Worm (Caenorhabditis elegans): ENCODE measurements around the gene nars-2.

Gene nars-2

DNA sequence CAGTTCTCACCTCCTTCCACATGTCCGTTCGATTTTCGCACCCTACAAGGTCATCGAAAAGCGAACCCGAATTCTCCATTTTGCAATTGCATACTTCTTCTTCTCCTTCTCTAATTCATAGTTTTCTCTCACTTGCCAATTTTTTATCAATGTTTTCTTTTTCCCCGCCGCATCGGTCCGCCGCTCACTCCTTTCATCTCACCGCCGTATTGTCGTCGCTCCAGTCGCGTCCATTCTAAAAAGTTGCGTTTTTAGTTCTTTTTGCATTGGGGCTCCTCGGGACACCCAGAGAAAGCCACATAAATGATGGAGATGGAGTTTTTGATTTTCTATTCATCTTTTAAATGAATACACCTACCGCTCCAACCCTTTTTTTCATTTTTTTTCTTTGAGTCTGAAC lies 49.2 kb downstream of the nars-2 start:
- TF ChIP-seq hmg-4 (GFP tag; optimal IDR thresholded peaks at IDR 0.05) = no peak
- TF ChIP-seq ceh-36 (tag; optimal IDR thresholded peaks at IDR 0.05) = no peak
- no peak for TF ChIP-seq flt-1 (GFP tag; IDR thresholded peaks at IDR 0.05)
- no peak for TF ChIP-seq ama-1 (optimal IDR thresholded peaks at IDR 0.05)

DNA sequence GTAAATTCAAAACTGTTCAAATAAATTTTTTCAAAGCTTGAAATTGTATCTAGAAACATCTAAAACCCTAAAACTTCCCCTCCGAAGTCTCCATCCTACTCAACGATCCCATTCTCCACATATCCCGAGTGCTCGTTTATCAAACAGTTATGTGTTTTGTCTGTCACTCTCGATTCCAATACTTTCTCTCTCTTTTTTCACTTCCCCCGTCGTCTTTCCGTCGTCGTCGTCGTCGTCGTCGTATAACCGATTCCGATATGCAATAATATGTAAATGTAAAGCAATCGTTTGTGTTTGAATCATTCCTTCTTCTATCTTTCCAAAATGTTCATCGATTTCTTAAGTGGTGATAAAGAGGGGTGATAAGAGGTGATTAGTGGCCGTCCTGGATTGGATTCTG lies 52.2 kb downstream of the nars-2 start:
- TF ChIP-seq ceh-36 (tag; optimal IDR thresholded peaks at IDR 0.05) = no peak
- TF ChIP-seq F13C5.2 (tag; optimal IDR thresholded peaks at IDR 0.05) = no peak
- TF ChIP-seq scrt-1 (GFP tag; IDR thresholded peaks at IDR 0.05) = no peak
- TF ChIP-seq tbx-37 (GFP tag; conservative IDR thresholded peaks at IDR 0.05) = no peak
- no peak for TF ChIP-seq ets-7 (tag; optimal IDR thresholded peaks at IDR 0.05)
- TF ChIP-seq B0310.2 (tag; optimal IDR thresholded peaks at IDR 0.05) = no peak
- no peak for TF ChIP-seq tbx-11 (GFP tag; IDR thresholded peaks at IDR 0.05)
- TF ChIP-seq aly-1 (tag; optimal IDR thresholded peaks at IDR 0.05) = no peak
- TF ChIP-seq sea-1 (GFP tag; conservative IDR thresholded peaks at IDR 0.05) = no peak
- no peak for TF ChIP-seq ama-1 (optimal IDR thresholded peaks at IDR 0.05)
- TF ChIP-seq hnd-1 (tag; optimal IDR thresholded peaks at IDR 0.05) = no peak
- no peak for TF ChIP-seq flt-1 (GFP tag; IDR thresholded peaks at IDR 0.05)
- TF ChIP-seq hmbx-1 (tag; optimal IDR thresholded peaks at IDR 0.05) = no peak
- TF ChIP-seq hmg-4 (GFP tag; optimal IDR thresholded peaks at IDR 0.05) = no peak
- TF ChIP-seq ceh-13 (GFP tag; optimal IDR thresholded peaks at IDR 0.05) = no peak
- no peak for TF ChIP-seq pes-1 (GFP tag; IDR thresholded peaks at IDR 0.05)
- no peak for TF ChIP-seq tra-4 (tag; optimal IDR thresholded peaks at IDR 0.05)

DNA sequence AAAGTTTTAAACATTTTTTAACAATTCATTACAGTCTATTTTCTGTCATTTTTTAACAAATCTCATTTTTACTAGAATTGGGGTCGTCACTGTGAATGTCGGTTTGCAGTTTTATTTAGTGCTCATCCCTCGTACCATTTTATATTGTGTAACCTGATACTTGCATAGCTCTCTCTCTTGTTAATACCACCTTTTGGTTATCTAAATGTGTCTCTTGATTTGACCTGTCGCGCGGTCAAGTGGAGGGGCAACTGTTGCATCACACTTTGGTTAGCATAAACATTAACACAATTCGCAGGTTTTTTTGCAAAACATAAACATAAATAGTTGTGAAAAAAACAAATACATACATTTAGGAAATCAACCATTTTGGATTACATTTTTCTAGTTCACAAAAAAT lies 53.7 kb downstream of the nars-2 start:
- TF ChIP-seq flt-1 (GFP tag; IDR thresholded peaks at IDR 0.05) (no peak), hmbx-1 (tag; optimal IDR thresholded peaks at IDR 0.05) (no peak), tbx-37 (GFP tag; conservative IDR thresholded peaks at IDR 0.05) (no peak), aly-1 (tag; optimal IDR thresholded peaks at IDR 0.05) (no peak), B0310.2 (tag; optimal IDR thresholded peaks at IDR 0.05) (no peak), ets-7 (tag; optimal IDR thresholded peaks at IDR 0.05) (no peak), F13C5.2 (tag; optimal IDR thresholded peaks at IDR 0.05) (no peak), sea-1 (GFP tag; conservative IDR thresholded peaks at IDR 0.05) (no peak), pes-1 (GFP tag; IDR thresholded peaks at IDR 0.05) (no peak), ceh-13 (GFP tag; optimal IDR thresholded peaks at IDR 0.05) (no peak), ama-1 (optimal IDR thresholded peaks at IDR 0.05) (no peak), tbx-11 (GFP tag; IDR thresholded peaks at IDR 0.05) (no peak), tra-4 (tag; optimal IDR thresholded peaks at IDR 0.05) (no peak), ceh-36 (tag; optimal IDR thresholded peaks at IDR 0.05) (no peak), hmg-4 (GFP tag; optimal IDR thresholded peaks at IDR 0.05) (no peak), scrt-1 (GFP tag; IDR thresholded peaks at IDR 0.05) (no peak), hnd-1 (tag; optimal IDR thresholded peaks at IDR 0.05) (no peak)

DNA sequence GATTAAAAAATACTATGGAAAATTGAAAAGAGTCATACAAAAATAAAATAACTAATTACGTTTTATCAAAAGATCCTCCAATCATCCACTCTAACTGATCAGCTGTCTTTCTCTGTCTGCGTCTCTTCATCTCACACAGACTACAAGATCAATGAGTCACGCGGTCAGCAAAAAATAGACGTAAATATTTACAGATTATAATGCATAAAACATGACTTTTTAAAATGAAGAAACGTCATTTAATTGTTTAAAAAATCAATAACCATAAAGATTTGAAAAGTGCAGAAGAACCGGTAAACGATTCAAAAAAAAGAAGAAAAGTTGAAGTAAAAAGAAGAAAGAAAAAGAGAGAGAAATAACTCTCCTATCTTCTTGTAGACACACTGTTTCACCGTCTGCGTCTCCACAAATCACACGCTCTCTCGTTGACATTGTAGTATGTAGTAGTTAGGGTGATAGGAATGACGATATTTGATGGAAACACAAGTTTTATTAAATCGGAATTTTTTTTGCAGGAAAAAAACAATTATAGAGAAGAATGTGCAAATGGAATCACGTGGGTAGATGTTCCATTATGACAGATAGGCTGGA lies 55.7 kb downstream of the nars-2 start:
- TF ChIP-seq tra-4 (tag; optimal IDR thresholded peaks at IDR 0.05) (no peak), ceh-36 (tag; optimal IDR thresholded peaks at IDR 0.05) (no peak), hnd-1 (tag; optimal IDR thresholded peaks at IDR 0.05) (no peak), flt-1 (GFP tag; IDR thresholded peaks at IDR 0.05) (no peak), ets-7 (tag; optimal IDR thresholded peaks at IDR 0.05) (no peak), pes-1 (GFP tag; IDR thresholded peaks at IDR 0.05) (no peak), F13C5.2 (tag; optimal IDR thresholded peaks at IDR 0.05) (no peak), tbx-37 (GFP tag; conservative IDR thresholded peaks at IDR 0.05) (no peak), aly-1 (tag; optimal IDR thresholded peaks at IDR 0.05) (no peak)

DNA sequence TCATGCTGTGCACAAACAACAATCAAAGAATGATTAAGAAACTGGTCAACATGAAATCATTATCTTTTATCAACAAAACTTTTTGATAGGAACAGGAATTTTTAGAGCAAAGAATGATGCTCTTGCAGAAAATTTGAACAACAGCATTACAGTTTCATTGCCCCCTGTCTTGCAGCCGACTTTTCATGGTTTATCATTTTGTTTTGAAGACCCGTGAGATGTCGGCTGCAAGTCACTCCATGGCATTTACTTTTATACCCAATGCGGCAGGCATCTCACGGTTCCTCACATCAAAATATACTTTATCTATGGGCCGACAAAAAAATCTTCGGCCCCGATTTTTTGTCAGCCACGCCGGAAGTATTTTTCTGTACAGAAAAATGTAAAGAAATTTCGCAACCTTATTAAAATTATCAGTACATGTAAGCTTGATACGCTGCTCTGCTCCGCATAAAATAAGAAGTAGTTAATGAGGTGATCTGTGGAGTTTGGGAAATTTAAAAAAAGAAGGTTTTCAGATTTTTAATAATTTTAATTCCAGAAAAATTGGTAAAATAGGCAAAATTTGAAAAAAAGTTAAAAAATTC lies 57.0 kb downstream of the nars-2 start:
- TF ChIP-seq hnd-1 (tag; optimal IDR thresholded peaks at IDR 0.05) (no peak), ceh-13 (GFP tag; optimal IDR thresholded peaks at IDR 0.05) (no peak)

DNA sequence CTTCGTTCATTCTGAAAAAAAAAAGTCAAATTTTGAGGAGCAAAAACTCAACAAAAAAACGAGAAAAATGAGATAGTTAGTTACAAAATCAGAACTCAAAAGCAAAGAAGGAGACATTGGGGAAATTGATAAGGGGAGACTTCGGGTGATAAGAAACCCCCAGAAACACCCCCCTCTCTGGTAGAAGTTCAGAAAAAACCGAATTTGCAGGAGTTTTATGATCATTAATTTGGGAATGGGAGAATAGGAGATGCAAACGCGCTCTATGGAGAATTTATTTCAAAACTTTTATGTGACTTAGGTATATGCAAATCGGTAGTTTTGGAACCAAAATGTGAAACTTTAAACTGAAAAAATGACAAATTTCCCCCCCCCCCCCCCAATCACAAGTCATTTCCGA lies 58.0 kb downstream of the nars-2 start, which contains the start of gene sbp-1:
TSS of gene sbp-1 (minus strand) at position 11 of the 400 bp plus-strand sequence.
- TF ChIP-seq ceh-13 (GFP tag; optimal IDR thresholded peaks at IDR 0.05) (no peak), aly-1 (tag; optimal IDR thresholded peaks at IDR 0.05) (no peak), B0310.2 (tag; optimal IDR thresholded peaks at IDR 0.05) (no peak), ets-7 (tag; optimal IDR thresholded peaks at IDR 0.05) (no peak), scrt-1 (GFP tag; IDR thresholded peaks at IDR 0.05) (no peak)
